Worm (Caenorhabditis elegans): ENCODE results near the gene repo-1.

The repo-1 gene

ce11 chrIV:12127838-12128237 is 43.6 kb downstream of the repo-1 start:
- no peak for TF ChIP-seq W03F9.2 (tag; optimal IDR thresholded peaks at IDR 0.05)
- TF ChIP-seq dao-5 (tag; optimal IDR thresholded peaks at IDR 0.05) = no peak
- TF ChIP-seq him-1 (tag; optimal IDR thresholded peaks at IDR 0.05) = no peak

- TF ChIP-seq him-1 (tag; optimal IDR thresholded peaks at IDR 0.05) = no peak
- no peak for TF ChIP-seq dao-5 (tag; optimal IDR thresholded peaks at IDR 0.05)
- TF ChIP-seq W03F9.2 (tag; optimal IDR thresholded peaks at IDR 0.05) = no peak
Measured at ce11 chrIV:12128708-12129107, 44.4 kb downstream of the repo-1 start.

ce11 chrIV:12129204-12129603 is 44.9 kb downstream of the repo-1 start, which contains the start of gene lin-24:
Gene lin-24 (plus strand): TSS chrIV:12129504.
- TF ChIP-seq him-1 (tag; optimal IDR thresholded peaks at IDR 0.05) (no peak), dao-5 (tag; optimal IDR thresholded peaks at IDR 0.05) (no peak), W03F9.2 (tag; optimal IDR thresholded peaks at IDR 0.05) (no peak)

ce11 chrIV:12131308-12132072 is 47.2 kb downstream of the repo-1 start:
- TF ChIP-seq W03F9.2 (tag; optimal IDR thresholded peaks at IDR 0.05) (no peak), him-1 (tag; optimal IDR thresholded peaks at IDR 0.05) (no peak), dao-5 (tag; optimal IDR thresholded peaks at IDR 0.05) (no peak)

ce11 chrIV:12133776-12134175 is 49.5 kb downstream of the repo-1 start:
- TF ChIP-seq him-1 (tag; optimal IDR thresholded peaks at IDR 0.05) (no peak), dao-5 (tag; optimal IDR thresholded peaks at IDR 0.05) (no peak), W03F9.2 (tag; optimal IDR thresholded peaks at IDR 0.05) (no peak)

Measured in whole organism, L4/young adult.